Fruit fly (Drosophila melanogaster): ENCODE data around the gene CG34355.

CG34355 gene

DNA sequence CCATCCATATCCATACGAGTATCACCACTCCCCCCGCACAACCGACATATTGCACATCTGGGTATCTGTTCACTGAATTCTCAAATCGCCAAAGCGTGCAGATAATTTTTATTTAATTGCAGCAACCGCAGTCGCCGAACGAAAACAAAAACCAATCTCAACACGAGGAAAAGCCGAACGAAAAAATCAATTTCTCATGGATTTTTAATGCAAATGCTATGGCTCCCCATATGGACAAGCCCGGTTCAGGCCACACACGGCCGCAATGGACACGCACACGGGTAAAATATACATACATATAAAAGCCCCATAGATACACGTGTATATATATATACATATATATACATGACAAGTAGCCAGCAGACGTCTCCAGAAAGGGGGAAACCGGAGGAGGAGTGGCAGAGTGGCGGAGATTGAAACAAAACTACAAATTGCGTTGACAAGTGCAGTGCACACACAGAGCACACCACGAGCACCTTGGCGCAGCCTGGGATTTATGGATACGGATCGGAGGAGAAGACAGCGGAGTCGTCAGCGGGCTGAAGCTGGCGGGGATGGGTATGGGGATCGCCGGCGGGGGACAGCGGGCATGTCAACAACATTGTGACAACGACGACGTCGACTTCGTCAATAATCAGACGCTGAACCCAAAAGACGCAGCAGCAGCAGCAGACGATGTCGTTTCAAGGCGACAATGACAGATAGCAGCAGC lies 74.1 kb downstream of the CG34355 start (continued):
- TF ChIP-seq cwo (GFP tag; optimal IDR thresholded peaks at IDR 0.05) (no peak), CG7839 (tag; optimal IDR thresholded peaks at IDR 0.05) (no peak), Side (GFP tag; optimal IDR thresholded peaks at IDR 0.05) (no peak), CoRest (tag; optimal IDR thresholded peaks at IDR 0.05) (no peak), H2.0 (GFP tag; IDR thresholded peaks at IDR 0.05) (0 out of 2 replicates have a peak, but pooled peaks have one; percentile 19), Dip2 (GFP tag; IDR thresholded peaks at IDR 0.05) (no peak), CG4424 (GFP tag; optimal IDR thresholded peaks at IDR 0.05) (no peak), CG5245 (GFP tag; optimal IDR thresholded peaks at IDR 0.05) (no peak), CG2199 (GFP tag; IDR thresholded peaks at IDR 0.05) (peak; percentile 62; the same call in 1 of the 3 replicates), CG13296 (GFP tag; optimal IDR thresholded peaks at IDR 0.05) (no peak), Asciz (GFP tag; optimal IDR thresholded peaks at IDR 0.05) (no peak), ash1 (GFP tag; optimal IDR thresholded peaks at IDR 0.05) (no peak), peb (GFP tag; IDR thresholded peaks at IDR 0.05) (no peak), Oaz (GFP tag; IDR thresholded peaks at IDR 0.05) (no peak), CG2116 (GFP tag; optimal IDR thresholded peaks at IDR 0.05) (no peak), CG14014 (GFP tag; IDR thresholded peaks at IDR 0.05) (no peak), CG5953 (GFP tag; IDR thresholded peaks at IDR 0.05) (no peak), CG17802 (tag; optimal IDR thresholded peaks at IDR 0.05) (no peak), dimm (GFP tag; IDR thresholded peaks at IDR 0.05) (no peak), bcd (GFP tag; optimal IDR thresholded peaks at IDR 0.05) (no peak), h (optimal IDR thresholded peaks at IDR 0.05) (no peak), sim (GFP tag; IDR thresholded peaks at IDR 0.05) (no peak), CG12942 (GFP tag; optimal IDR thresholded peaks at IDR 0.05) (no peak), abd-A (tag; optimal IDR thresholded peaks at IDR 0.05) (no peak), Doc3 (GFP tag; IDR thresholded peaks at IDR 0.05; ENCODE audit: partially characterized antibody) (no peak), HLHmδ (GFP tag; optimal IDR thresholded peaks at IDR 0.05) (no peak), pb (GFP tag; optimal IDR thresholded peaks at IDR 0.05) (no peak), dmrt99B (tag; optimal IDR thresholded peaks at IDR 0.05) (peak; percentile 22), Max (GFP tag; optimal IDR thresholded peaks at IDR 0.05) (no peak), Ravus (GFP tag; IDR thresholded peaks at IDR 0.05) (no peak), NC2α (GFP tag; optimal IDR thresholded peaks at IDR 0.05) (no peak), C15 (GFP tag; IDR thresholded peaks at IDR 0.05) (no peak), CG16863 (GFP tag; optimal IDR thresholded peaks at IDR 0.05) (no peak), Med (GFP tag) (peak; percentile 11), MTF-1 (GFP tag; optimal IDR thresholded peaks at IDR 0.05; ENCODE audit: borderline replicate concordance) (no peak)

DNA sequence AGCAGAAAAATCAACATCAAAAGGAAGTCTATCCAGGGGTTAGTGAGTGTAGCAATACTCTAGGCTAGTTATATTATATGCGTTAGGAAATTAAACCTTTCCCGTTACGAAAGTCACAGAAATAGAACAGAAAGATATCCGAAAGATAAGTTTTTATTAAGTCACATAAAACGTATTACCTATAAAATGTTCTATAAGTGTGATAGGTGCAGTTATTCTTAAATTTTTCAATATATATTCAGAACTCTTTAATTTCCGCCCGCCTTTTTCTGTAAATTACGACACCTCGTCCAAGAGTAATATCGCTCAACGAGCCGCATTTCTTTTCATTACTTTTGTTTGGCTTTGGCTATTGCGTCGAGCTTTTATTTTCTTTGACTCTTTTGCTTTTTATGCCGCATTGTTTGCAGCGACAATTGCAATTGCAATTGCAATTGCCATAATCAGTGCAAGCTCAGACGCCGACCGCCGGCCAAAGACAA lies 74.7 kb downstream of the CG34355 start:
- no peak for TF ChIP-seq CG18764 (GFP tag; optimal IDR thresholded peaks at IDR 0.05)
- peak in 1 of 2 experiments; percentile 14 for TF ChIP-seq bsh (GFP tag; optimal IDR thresholded peaks at IDR 0.05)

DNA sequence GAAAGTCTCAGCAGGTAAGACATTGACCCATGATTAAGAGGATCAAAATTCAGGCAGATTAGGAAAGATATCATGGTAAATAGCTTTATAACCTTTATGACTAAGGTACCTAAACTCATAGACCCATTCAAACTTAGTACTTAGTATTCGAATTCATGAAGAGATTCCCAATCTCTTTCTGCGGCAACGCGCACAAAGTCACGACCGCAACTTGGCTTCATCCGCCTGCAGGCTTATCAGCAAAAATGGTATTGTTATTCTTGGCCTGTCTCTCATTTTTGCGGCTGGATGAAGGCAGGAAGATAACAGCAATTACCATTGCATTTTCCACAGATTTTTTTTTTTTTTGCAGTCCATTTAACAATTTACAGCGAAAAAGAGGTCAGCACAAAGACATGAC lies 76.6 kb downstream of the CG34355 start:
- TF ChIP-seq tll (GFP tag; optimal IDR thresholded peaks at IDR 0.05) (peak in 1 of 2 experiments; percentile 49), rib (GFP tag; IDR thresholded peaks at IDR 0.05) (no peak), fd3F (GFP tag; optimal IDR thresholded peaks at IDR 0.05) (no peak), CG3847 (GFP tag; IDR thresholded peaks at IDR 0.05) (no peak), CG3281 (GFP tag; optimal IDR thresholded peaks at IDR 0.05) (no peak), Aef1 (GFP tag; IDR thresholded peaks at IDR 0.05) (no peak), CG4730 (GFP tag; IDR thresholded peaks at IDR 0.05) (no peak), CG13287 (GFP tag; IDR thresholded peaks at IDR 0.05; ENCODE audit: partially characterized antibody) (no peak), bbx (GFP tag; IDR thresholded peaks at IDR 0.05; ENCODE audit: partially characterized antibody) (no peak), CG15479 (GFP tag; optimal IDR thresholded peaks at IDR 0.05) (peak; percentile 65), C15 (GFP tag; IDR thresholded peaks at IDR 0.05) (no peak), nerfin-1 (tag; optimal IDR thresholded peaks at IDR 0.05) (no peak), CG12104 (GFP tag; optimal IDR thresholded peaks at IDR 0.05) (no peak), Atf3 (GFP tag; optimal IDR thresholded peaks at IDR 0.05) (no peak)

Data from whole organism, embryonic.